Worm (Caenorhabditis elegans): Measurements from ENCODE around the gene R144.6.

- TF ChIP-seq unc-62 (GFP tag; optimal IDR thresholded peaks at IDR 0.05): no peak
- TF ChIP-seq nhr-76 (tag; optimal IDR thresholded peaks at IDR 0.05): no peak
- no peak for TF ChIP-seq pha-4 (tag; optimal IDR thresholded peaks at IDR 0.05)
- no peak for TF ChIP-seq drap-1 (GFP tag; optimal IDR thresholded peaks at IDR 0.05)
- no peak for TF ChIP-seq nhr-28 (tag; optimal IDR thresholded peaks at IDR 0.05)
- TF ChIP-seq nhr-12 (tag; optimal IDR thresholded peaks at IDR 0.05): no peak
- no peak for TF ChIP-seq ceh-39 (tag; optimal IDR thresholded peaks at IDR 0.05)
- TF ChIP-seq unc-39 (tag; optimal IDR thresholded peaks at IDR 0.05): no peak
- no peak for TF ChIP-seq unc-120 (tag; optimal IDR thresholded peaks at IDR 0.05; ENCODE audit: poor library complexity, severe bottlenecking)
- no peak for TF ChIP-seq tbx-8 (GFP tag; optimal IDR thresholded peaks at IDR 0.05)
- no peak for TF ChIP-seq snpc-4 (tag; optimal IDR thresholded peaks at IDR 0.05)
- no peak for TF ChIP-seq lin-13 (tag; optimal IDR thresholded peaks at IDR 0.05)
- no peak for TF ChIP-seq nhr-237 (tag; optimal IDR thresholded peaks at IDR 0.05)
Observed at ce11 chrIII:4962393-4962792, 42.1 kb downstream of the R144.6 start, which contains the start of gene vps-22.
